Worm (Caenorhabditis elegans): Measurements from ENCODE around the gene sre-33.

- no peak for TF ChIP-seq hmg-11 (tag; optimal IDR thresholded peaks at IDR 0.05)
- no peak for TF ChIP-seq nhr-28 (tag; optimal IDR thresholded peaks at IDR 0.05)
- TF ChIP-seq mml-1 (tag; optimal IDR thresholded peaks at IDR 0.05) = no peak
- no peak for TF ChIP-seq sea-2 (GFP tag; optimal IDR thresholded peaks at IDR 0.05)
- no peak for TF ChIP-seq unc-39 (tag; optimal IDR thresholded peaks at IDR 0.05)
- no peak for TF ChIP-seq snpc-4 (tag; optimal IDR thresholded peaks at IDR 0.05)
Measured at ce11 chrII:12406394-12406793, 46.7 kb upstream of the sre-33 start, which contains the start of gene sre-30.
